Worm (Caenorhabditis elegans): Measurements from ENCODE around the gene K10G4.10.

Gene K10G4.10

ce11 chrV:17317786-17318185, 44.4 kb downstream of the K10G4.10 start, which contains the start of gene srz-58 (continued):
- TF ChIP-seq madf-9 (GFP tag; conservative IDR thresholded peaks at IDR 0.05) (no peak), T26A8.4 (GFP tag; IDR thresholded peaks at IDR 0.05) (no peak), nhr-11 (tag; optimal IDR thresholded peaks at IDR 0.05) (no peak), fos-1 (tag; optimal IDR thresholded peaks at IDR 0.05) (no peak), lin-15B (tag; optimal IDR thresholded peaks at IDR 0.05) (no peak), lin-1 (GFP tag; IDR thresholded peaks at IDR 0.05) (0 out of 2 replicates have a peak, but pooled peaks have one; percentile 12), mes-2 (tag; optimal IDR thresholded peaks at IDR 0.05; ENCODE audit: poor library complexity, severe bottlenecking) (peak; percentile 22), tra-1 (GFP tag; IDR thresholded peaks at IDR 0.05) (no peak), ceh-20 (GFP tag; IDR thresholded peaks at IDR 0.05) (no peak), nhr-41 (GFP tag; IDR thresholded peaks at IDR 0.05) (no peak), hlh-11 (tag; optimal IDR thresholded peaks at IDR 0.05) (no peak), ZK337.2 (GFP tag; IDR thresholded peaks at IDR 0.05) (no peak), snpc-4 (tag; optimal IDR thresholded peaks at IDR 0.05) (no peak), F44E2.7 (GFP tag; IDR thresholded peaks at IDR 0.05) (peak; percentile 27; the same call in 1 of the 2 replicates), spr-3 (GFP tag; optimal IDR thresholded peaks at IDR 0.05) (no peak), nhr-76 (tag; optimal IDR thresholded peaks at IDR 0.05) (no peak), egl-43 (GFP tag; IDR thresholded peaks at IDR 0.05) (peak; percentile 53; the same call in 1 of the 2 replicates), lin-29 (GFP tag; IDR thresholded peaks at IDR 0.05) (no peak), ama-1 (optimal IDR thresholded peaks at IDR 0.05) (no peak), T20F7.1 (GFP tag; optimal IDR thresholded peaks at IDR 0.05) (no peak), nhr-111 (GFP tag; optimal IDR thresholded peaks at IDR 0.05) (no peak), cey-2 (tag; optimal IDR thresholded peaks at IDR 0.05; ENCODE audit: borderline replicate concordance, insufficient read depth) (no peak), daf-8 (GFP tag; IDR thresholded peaks at IDR 0.05) (no peak), duxl-1 (tag; optimal IDR thresholded peaks at IDR 0.05; ENCODE audit: poor library complexity) (peak; percentile 45)

ce11 chrV:17322397-17322909, 49.1 kb downstream of the K10G4.10 start, which contains the start of gene F31E9.3:
Gene F31E9.3, plus strand, starts transcription at chrV:17322590.
- no peak for TF ChIP-seq nhr-76 (tag; optimal IDR thresholded peaks at IDR 0.05)
- TF ChIP-seq T20F7.1 (GFP tag; optimal IDR thresholded peaks at IDR 0.05) = no peak
- TF ChIP-seq F37D6.2 (tag; optimal IDR thresholded peaks at IDR 0.05) = no peak
- no peak for TF ChIP-seq spr-3 (GFP tag; optimal IDR thresholded peaks at IDR 0.05)
- TF ChIP-seq lin-29 (GFP tag; IDR thresholded peaks at IDR 0.05) = no peak
- no peak for TF ChIP-seq zip-11 (GFP tag; IDR thresholded peaks at IDR 0.05)
- TF ChIP-seq Y105C5A.15 (GFP tag; IDR thresholded peaks at IDR 0.05) = no peak
- TF ChIP-seq php-3 (GFP tag; IDR thresholded peaks at IDR 0.05) = 0 out of 2 replicates have a peak, but pooled peaks have one; percentile 29
- no peak for TF ChIP-seq ceh-28 (tag; optimal IDR thresholded peaks at IDR 0.05)
- no peak for TF ChIP-seq ceh-82 (tag; optimal IDR thresholded peaks at IDR 0.05)
- TF ChIP-seq madf-9 (GFP tag; conservative IDR thresholded peaks at IDR 0.05) = no peak
- no peak for TF ChIP-seq zfp-2 (tag; optimal IDR thresholded peaks at IDR 0.05)
- TF ChIP-seq F49E8.2 (tag; optimal IDR thresholded peaks at IDR 0.05; ENCODE audit: borderline replicate concordance) = no peak
- no peak for TF ChIP-seq egl-27 (tag; optimal IDR thresholded peaks at IDR 0.05)
- TF ChIP-seq Y75B8A.6 (GFP tag; IDR thresholded peaks at IDR 0.05) = no peak
- no peak for TF ChIP-seq sdz-12 (GFP tag; optimal IDR thresholded peaks at IDR 0.05)
- TF ChIP-seq ces-1 (GFP tag; optimal IDR thresholded peaks at IDR 0.05) = no peak
- TF ChIP-seq fos-1 (tag; optimal IDR thresholded peaks at IDR 0.05) = no peak
- TF ChIP-seq nhr-10 (tag; optimal IDR thresholded peaks at IDR 0.05) = no peak
- no peak for TF ChIP-seq jun-1 (tag; optimal IDR thresholded peaks at IDR 0.05)
- TF ChIP-seq nhr-28 (tag; optimal IDR thresholded peaks at IDR 0.05) = peak; percentile 34
- TF ChIP-seq pqm-1 (tag; optimal IDR thresholded peaks at IDR 0.05) = peak; percentile 62
- no peak for TF ChIP-seq aly-2 (tag; optimal IDR thresholded peaks at IDR 0.05)
- TF ChIP-seq mep-1 (tag; optimal IDR thresholded peaks at IDR 0.05) = no peak
- no peak for TF ChIP-seq ctbp-1 (GFP tag; IDR thresholded peaks at IDR 0.05)
- no peak for TF ChIP-seq hlh-30 (tag; optimal IDR thresholded peaks at IDR 0.05; ENCODE audit: insufficient read depth)
- TF ChIP-seq ama-1 (optimal IDR thresholded peaks at IDR 0.05) = no peak
- no peak for TF ChIP-seq rbr-2 (tag; optimal IDR thresholded peaks at IDR 0.05)
- no peak for TF ChIP-seq zag-1 (tag; optimal IDR thresholded peaks at IDR 0.05)
- TF ChIP-seq lin-38 (GFP tag; IDR thresholded peaks at IDR 0.05) = no peak
- TF ChIP-seq fkh-10 (GFP tag; optimal IDR thresholded peaks at IDR 0.05) = no peak
- TF ChIP-seq snpc-4 (tag; optimal IDR thresholded peaks at IDR 0.05) = no peak
- no peak for TF ChIP-seq unc-130 (GFP tag; optimal IDR thresholded peaks at IDR 0.05)
- no peak for TF ChIP-seq ZK546.5 (tag; optimal IDR thresholded peaks at IDR 0.05)
